Fruit fly (Drosophila melanogaster): ENCODE measurements around the gene Rala.

The Rala gene

dm6 chrX:3675538-3675937 is 43.9 kb downstream of the Rala start:
- TF ChIP-seq Dll (optimal IDR thresholded peaks at IDR 0.05) (no peak), psq (optimal IDR thresholded peaks at IDR 0.05) (no peak), usp (GFP tag; optimal IDR thresholded peaks at IDR 0.05) (no peak), EcR (GFP tag; optimal IDR thresholded peaks at IDR 0.05) (no peak), CG8478 (optimal IDR thresholded peaks at IDR 0.05) (no peak), pan (optimal IDR thresholded peaks at IDR 0.05) (no peak)

DNA sequence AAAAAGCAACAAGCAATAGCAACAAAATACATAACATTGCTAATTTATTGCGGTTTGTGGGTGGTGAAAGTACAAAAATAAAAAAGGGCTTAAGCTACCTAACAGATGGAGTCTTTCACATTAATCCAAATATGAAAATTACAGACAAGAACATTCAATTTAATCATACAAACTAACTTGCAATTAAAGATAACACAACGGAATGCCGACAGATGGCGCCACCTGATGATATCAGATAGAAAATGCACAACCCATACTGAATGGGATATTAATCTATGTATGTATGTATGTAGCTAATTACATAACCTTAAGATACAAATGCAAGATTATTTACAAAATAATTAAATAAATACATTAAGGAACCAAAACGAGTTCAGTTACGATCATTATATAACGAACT is 44.6 kb downstream of the Rala start:
- TF ChIP-seq pan (optimal IDR thresholded peaks at IDR 0.05) = no peak
- no peak for TF ChIP-seq psq (optimal IDR thresholded peaks at IDR 0.05)
- no peak for TF ChIP-seq usp (GFP tag; optimal IDR thresholded peaks at IDR 0.05)
- no peak for TF ChIP-seq Dll (optimal IDR thresholded peaks at IDR 0.05)
- TF ChIP-seq EcR (GFP tag; optimal IDR thresholded peaks at IDR 0.05) = no peak
- TF ChIP-seq CG8478 (optimal IDR thresholded peaks at IDR 0.05) = no peak

DNA sequence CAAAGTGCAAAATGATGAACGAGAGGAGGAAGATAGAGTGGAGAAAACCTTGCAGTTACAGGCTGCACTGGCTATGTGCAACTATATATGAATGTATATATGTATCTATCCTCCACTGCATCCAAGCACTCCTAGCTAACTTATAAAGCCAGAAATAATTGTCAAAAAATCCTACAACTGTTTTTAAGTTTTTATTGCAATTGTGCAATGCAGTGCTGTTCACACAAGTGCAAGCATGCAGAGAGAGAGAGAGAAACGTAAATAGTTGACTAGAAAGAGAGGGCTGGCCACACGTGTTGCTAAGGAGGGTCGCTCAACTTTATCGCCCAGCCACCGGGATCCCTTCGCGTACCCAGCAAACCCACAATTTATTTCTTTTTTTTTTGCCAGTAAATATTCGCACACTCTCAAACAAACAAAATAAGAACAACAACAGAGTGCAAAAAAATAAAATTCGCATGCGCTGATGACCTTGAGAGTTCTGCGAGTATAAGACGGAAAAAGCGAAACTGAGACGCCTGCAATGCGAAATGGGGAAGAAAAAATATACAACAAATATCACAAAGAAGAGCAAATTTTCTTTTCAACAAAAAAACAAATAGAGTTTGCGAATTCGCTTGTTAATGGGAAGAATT is 45.6 kb downstream of the Rala start:
- TF ChIP-seq Dll (optimal IDR thresholded peaks at IDR 0.05) (no peak), usp (GFP tag; optimal IDR thresholded peaks at IDR 0.05) (no peak), psq (optimal IDR thresholded peaks at IDR 0.05) (no peak), pan (optimal IDR thresholded peaks at IDR 0.05) (no peak), EcR (GFP tag; optimal IDR thresholded peaks at IDR 0.05) (peak in 1 of 2 experiments; percentile 72), CG8478 (optimal IDR thresholded peaks at IDR 0.05) (no peak)

DNA sequence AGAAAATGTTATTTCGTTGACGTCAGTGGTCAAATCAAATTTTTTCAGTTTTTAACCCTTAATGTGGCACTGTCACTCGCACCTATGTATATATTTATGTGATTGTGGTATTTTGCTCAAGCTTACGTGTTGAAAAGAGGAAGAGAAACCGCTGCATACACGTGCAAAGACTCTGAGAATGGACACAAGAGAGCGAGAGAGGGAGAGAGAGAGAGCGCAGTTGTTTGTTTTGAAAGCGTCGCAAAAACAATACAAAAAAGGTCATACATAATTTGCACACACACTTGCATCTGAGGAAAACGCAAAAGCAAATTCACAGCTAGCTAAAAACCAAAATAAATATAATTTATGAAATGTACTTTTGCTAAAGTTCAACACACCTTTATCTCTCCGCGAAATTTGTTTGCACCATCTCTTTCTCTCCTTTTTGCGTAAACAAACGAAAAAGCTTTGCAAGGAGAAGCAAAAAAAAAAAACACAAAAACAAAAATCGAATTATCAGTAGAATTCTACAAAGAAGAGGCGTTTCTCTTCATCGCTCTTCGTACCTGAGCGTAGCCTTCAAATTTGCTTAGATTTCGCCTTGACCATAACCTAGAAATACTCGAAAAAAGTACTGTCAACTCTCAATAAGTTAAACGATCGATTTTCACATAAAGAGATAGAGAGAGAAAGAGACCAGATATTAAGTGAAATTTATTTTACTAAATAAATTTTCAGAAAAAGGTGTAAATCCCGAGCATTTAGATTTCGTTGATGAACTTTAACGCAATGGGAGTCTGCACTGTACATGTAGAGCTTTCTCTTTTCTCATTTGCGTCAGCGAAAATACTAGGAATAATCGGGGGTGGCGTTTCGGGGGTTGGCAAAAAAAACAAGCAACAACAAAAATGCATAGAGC is 47.1 kb downstream of the Rala start:
- TF ChIP-seq pan (optimal IDR thresholded peaks at IDR 0.05) (no peak), usp (GFP tag; optimal IDR thresholded peaks at IDR 0.05) (no peak), psq (optimal IDR thresholded peaks at IDR 0.05) (no peak), CG8478 (optimal IDR thresholded peaks at IDR 0.05) (no peak), Dll (optimal IDR thresholded peaks at IDR 0.05) (peak; percentile 1)

DNA sequence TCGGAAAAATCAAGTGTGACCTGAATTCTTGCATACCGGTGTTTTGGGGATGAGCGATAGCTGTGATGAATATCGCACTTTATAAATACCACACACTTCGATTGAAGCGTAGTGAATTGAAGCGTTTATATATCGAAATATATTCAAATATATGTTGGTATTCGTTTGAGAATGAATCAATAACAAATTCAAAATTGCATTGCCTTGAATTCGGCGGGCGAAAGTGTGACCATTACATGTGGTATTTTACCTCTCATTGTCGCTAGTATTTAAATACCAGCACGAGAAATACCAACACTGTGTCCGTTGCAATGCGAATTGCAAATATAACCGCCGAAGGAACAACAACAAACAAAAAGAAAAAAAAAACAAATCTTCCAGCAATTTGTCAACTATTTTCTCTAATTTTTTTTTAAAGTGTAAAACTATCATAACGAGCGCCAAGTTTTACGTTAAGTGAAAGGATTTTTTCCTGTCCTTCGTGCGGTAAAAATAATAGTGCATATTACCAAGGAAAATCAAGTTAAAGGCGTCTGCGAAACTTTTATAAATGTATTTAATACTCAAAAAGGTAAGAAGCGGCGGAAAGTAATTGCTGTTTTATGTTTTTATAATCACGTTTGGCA is 47.9 kb downstream of the Rala start, which contains the start of the genes Parg and Mnt:
TSS of gene Parg (minus strand) at position 34 of the 626 bp plus-strand sequence.
TSS of gene Mnt (plus strand) at position 333 of the 626 bp plus-strand sequence.
- no peak for TF ChIP-seq pan (optimal IDR thresholded peaks at IDR 0.05)

- TF ChIP-seq usp (GFP tag; optimal IDR thresholded peaks at IDR 0.05) (no peak), Dll (optimal IDR thresholded peaks at IDR 0.05) (no peak), pan (optimal IDR thresholded peaks at IDR 0.05) (no peak), EcR (GFP tag; optimal IDR thresholded peaks at IDR 0.05) (no peak), CG8478 (optimal IDR thresholded peaks at IDR 0.05) (no peak), psq (optimal IDR thresholded peaks at IDR 0.05) (no peak)
Measured at dm6 chrX:3667199-3667671, 52.2 kb downstream of the Rala start, which contains the start of gene Ilp7. Gene Ilp7 (plus strand): TSS chrX:3667621.

Data from whole organism.